Worm (Caenorhabditis elegans): Measurements from ENCODE around the gene srw-15.

- TF ChIP-seq flt-1 (GFP tag; IDR thresholded peaks at IDR 0.05) (peak; percentile 24; the same call in 1 of the 2 replicates), ztf-23 (GFP tag; IDR thresholded peaks at IDR 0.05) (no peak), klf-2 (GFP tag; conservative IDR thresholded peaks at IDR 0.05) (no peak), ztf-29 (GFP tag; IDR thresholded peaks at IDR 0.05) (no peak), T22C8.4 (GFP tag; IDR thresholded peaks at IDR 0.05) (no peak), tab-1 (GFP tag; IDR thresholded peaks at IDR 0.05) (no peak)
Observed at ce11 chrV:15187083-15188057, 43.0 kb upstream of the srw-15 start, which contains the start of the genes cyn-7 and bath-36.
